Worm (Caenorhabditis elegans) whole organism, early embryonic: ENCODE results near the gene pqn-27.

Experiments used
- B0310.2 ChIP-seq: sonication (generic microtip); optimal IDR thresholded peaks from 2 replicates; lab custom pipeline; 2016; ENCODE audit warnings: mild to moderate bottlenecking, missing genetic modification characterization, missing compliant biosample characterization
- F13C5.2 ChIP-seq: sonication (generic microtip); optimal IDR thresholded peaks from 2 replicates; lab custom pipeline; 2017; ENCODE audit warnings: mild to moderate bottlenecking, missing genetic modification characterization, inconsistent platforms, missing compliant biosample characterization
- aly-1 ChIP-seq: sonication (generic microtip); optimal IDR thresholded peaks from 2 replicates; lab custom pipeline; 2016; ENCODE audit warnings: missing genetic modification characterization, missing compliant biosample characterization
- ama-1 ChIP-seq: fragments of 150-350 bp; optimal IDR thresholded peaks from 2 replicates; lab custom pipeline; 2014
- ceh-13 ChIP-seq: fragments of 200-800 bp; sonication (Bioruptor generic); optimal IDR thresholded peaks from 2 replicates; lab custom pipeline; 2018; ENCODE audit warnings: mild to moderate bottlenecking, missing genetic modification characterization, missing compliant biosample characterization
- ceh-36 ChIP-seq: sonication (generic microtip); optimal IDR thresholded peaks from 2 replicates; lab custom pipeline; 2016; ENCODE audit warnings: missing genetic modification characterization, inconsistent platforms, missing compliant biosample characterization
- ets-7 ChIP-seq: sonication (generic microtip); optimal IDR thresholded peaks from 2 replicates; lab custom pipeline; 2016; ENCODE audit warnings: missing genotype, missing genetic modification characterization, missing compliant biosample characterization
- flt-1 ChIP-seq: fragments of 200-800 bp; sonication (Bioruptor generic); IDR thresholded peaks from 2 replicates; pipeline ENCODE4 v1.3.6; 2022; ENCODE audit warnings: missing genetic modification characterization, missing compliant biosample characterization
- hmbx-1 ChIP-seq: sonication (generic microtip); optimal IDR thresholded peaks from 2 replicates; lab custom pipeline; 2016; ENCODE audit warnings: mild to moderate bottlenecking, missing genetic modification characterization, missing compliant biosample characterization
- hmg-4 ChIP-seq: fragments of 200-800 bp; sonication (Bioruptor generic); optimal IDR thresholded peaks from 2 replicates; lab custom pipeline; 2018; ENCODE audit warnings: mild to moderate bottlenecking, missing genetic modification characterization, missing compliant biosample characterization
- hnd-1 ChIP-seq: sonication (generic microtip); optimal IDR thresholded peaks from 2 replicates; lab custom pipeline; 2016; ENCODE audit warnings: missing genetic modification characterization, missing compliant biosample characterization
- pes-1 ChIP-seq: fragments of 200-800 bp; sonication (Bioruptor generic); IDR thresholded peaks from 2 replicates; pipeline ENCODE4 v1.3.6; 2022; ENCODE audit warnings: missing genetic modification reagents, missing genetic modification characterization, missing compliant biosample characterization
- scrt-1 ChIP-seq: fragments of 200-800 bp; sonication (Bioruptor generic); IDR thresholded peaks from 2 replicates; pipeline ENCODE4 v1.3.6; 2022; ENCODE audit warnings: missing genetic modification characterization, missing compliant biosample characterization
- sea-1 ChIP-seq: fragments of 200-800 bp; sonication (Bioruptor generic); conservative IDR thresholded peaks from 2 replicates; pipeline ENCODE4 v1.3.6; 2022; ENCODE audit warnings: missing genetic modification characterization, missing compliant biosample characterization
- tbx-11 ChIP-seq: fragments of 200-800 bp; sonication (Bioruptor generic); IDR thresholded peaks from 2 replicates; pipeline ENCODE4 v1.3.6; 2022; ENCODE audit warnings: missing genetic modification characterization, missing compliant biosample characterization
- tbx-37 ChIP-seq: fragments of 200-800 bp; sonication (Bioruptor generic); conservative IDR thresholded peaks from 2 replicates; pipeline ENCODE4 v1.3.6; 2022; ENCODE audit warnings: missing genetic modification reagents, missing genetic modification characterization, missing compliant biosample characterization
- tra-4 ChIP-seq: sonication (generic microtip); optimal IDR thresholded peaks from 2 replicates; lab custom pipeline; 2017; ENCODE audit warnings: missing genetic modification characterization, missing compliant biosample characterization

The pqn-27 gene

ce11 chrII:13484108-13484507 is 23.7 kb upstream of the pqn-27 start:
- no peak for TF ChIP-seq hmbx-1 (tag; lab: Kevin White, UChicago)
- no peak for TF ChIP-seq sea-1
- no peak for TF ChIP-seq ets-7 (tag; lab: Kevin White, UChicago)
- TF ChIP-seq ama-1: no peak
- TF ChIP-seq pes-1 (GFP tag; lab: Robert Waterston, UW): no peak
- no peak for TF ChIP-seq F13C5.2 (tag; lab: Kevin White, UChicago)
- no peak for TF ChIP-seq scrt-1
- TF ChIP-seq tra-4 (tag; lab: Kevin White, UChicago): no peak
- no peak for TF ChIP-seq hnd-1 (tag; lab: Kevin White, UChicago)

- TF ChIP-seq ets-7 (tag; lab: Kevin White, UChicago) (no peak), ceh-36 (tag; lab: Kevin White, UChicago) (no peak), hmbx-1 (tag; lab: Kevin White, UChicago) (no peak), tra-4 (tag; lab: Kevin White, UChicago) (no peak), B0310.2 (tag; lab: Kevin White, UChicago) (no peak), tbx-11 (GFP tag; lab: Robert Waterston, UW) (no peak), scrt-1 (no peak), sea-1 (no peak), hnd-1 (tag; lab: Kevin White, UChicago) (no peak), aly-1 (no peak), ama-1 (no peak), ceh-13 (GFP tag; lab: Kevin White, UChicago) (no peak), hmg-4 (GFP tag; lab: Kevin White, UChicago) (no peak), pes-1 (GFP tag; lab: Robert Waterston, UW) (no peak), flt-1 (GFP tag; lab: Robert Waterston, UW) (no peak), F13C5.2 (tag; lab: Kevin White, UChicago) (no peak), tbx-37 (GFP tag; lab: Robert Waterston, UW) (no peak)
These were observed 21.5 kb upstream of the pqn-27 start, which contains the start of gene E01G4.6 for ce11 chrII:13481781-13482455. TSS of gene E01G4.6 (plus strand) at chrII:13482405.

DNA sequence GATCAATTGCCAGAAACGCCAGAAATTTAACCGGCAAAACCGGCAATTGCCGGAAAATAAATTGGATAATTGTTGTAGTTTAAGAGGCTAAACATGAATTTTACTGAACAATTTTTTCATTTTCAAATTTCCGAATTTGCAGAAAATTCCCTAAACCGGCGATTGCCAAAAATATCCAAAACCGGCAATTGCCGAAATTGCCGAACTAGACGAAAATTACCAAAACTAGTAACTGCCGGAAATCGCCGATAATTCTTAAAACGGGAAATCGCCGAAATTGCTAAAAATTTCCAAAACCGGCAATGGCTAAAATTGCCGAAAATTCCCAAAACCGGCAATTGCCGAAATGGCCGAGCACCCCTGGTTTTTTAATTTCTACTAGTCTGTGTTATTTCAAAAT is 19.0 kb upstream of the pqn-27 start:
- TF ChIP-seq ets-7 (tag; lab: Kevin White, UChicago) (no peak), tra-4 (tag; lab: Kevin White, UChicago) (no peak), hnd-1 (tag; lab: Kevin White, UChicago) (no peak), ama-1 (no peak), pes-1 (GFP tag; lab: Robert Waterston, UW) (no peak), B0310.2 (tag; lab: Kevin White, UChicago) (no peak), sea-1 (no peak), aly-1 (no peak), hmbx-1 (tag; lab: Kevin White, UChicago) (no peak), tbx-11 (GFP tag; lab: Robert Waterston, UW) (no peak), F13C5.2 (tag; lab: Kevin White, UChicago) (no peak), ceh-13 (GFP tag; lab: Kevin White, UChicago) (no peak), tbx-37 (GFP tag; lab: Robert Waterston, UW) (no peak), scrt-1 (no peak), hmg-4 (GFP tag; lab: Kevin White, UChicago) (no peak), ceh-36 (tag; lab: Kevin White, UChicago) (no peak), flt-1 (GFP tag; lab: Robert Waterston, UW) (no peak)

ce11 chrII:13477230-13477629 is 16.8 kb upstream of the pqn-27 start:
- peak; percentile 3 for TF ChIP-seq F13C5.2 (tag; lab: Kevin White, UChicago)
- no peak for TF ChIP-seq ama-1
- no peak for TF ChIP-seq aly-1

ce11 chrII:13472101-13472500 is 11.7 kb upstream of the pqn-27 start, which contains the start of gene E01G4.5:
TSS of gene E01G4.5 (plus strand) at chrII:13472401.
- no peak for TF ChIP-seq hmbx-1 (tag; lab: Kevin White, UChicago)
- TF ChIP-seq hmg-4 (GFP tag; lab: Kevin White, UChicago): no peak
- no peak for TF ChIP-seq hnd-1 (tag; lab: Kevin White, UChicago)
- TF ChIP-seq aly-1: no peak
- TF ChIP-seq ceh-36 (tag; lab: Kevin White, UChicago): no peak
- no peak for TF ChIP-seq flt-1 (GFP tag; lab: Robert Waterston, UW)
- TF ChIP-seq ceh-13 (GFP tag; lab: Kevin White, UChicago): no peak
- TF ChIP-seq F13C5.2 (tag; lab: Kevin White, UChicago): no peak
- no peak for TF ChIP-seq sea-1
- TF ChIP-seq tra-4 (tag; lab: Kevin White, UChicago): no peak
- TF ChIP-seq ama-1: no peak

ce11 chrII:13470655-13471054 is 10.2 kb upstream of the pqn-27 start:
- TF ChIP-seq tbx-11 (GFP tag; lab: Robert Waterston, UW) (no peak), ceh-13 (GFP tag; lab: Kevin White, UChicago) (no peak), ama-1 (no peak), sea-1 (no peak), hmbx-1 (tag; lab: Kevin White, UChicago) (no peak), B0310.2 (tag; lab: Kevin White, UChicago) (no peak), scrt-1 (no peak), tbx-37 (GFP tag; lab: Robert Waterston, UW) (no peak), flt-1 (GFP tag; lab: Robert Waterston, UW) (no peak), aly-1 (no peak), pes-1 (GFP tag; lab: Robert Waterston, UW) (no peak), F13C5.2 (tag; lab: Kevin White, UChicago) (no peak), ets-7 (tag; lab: Kevin White, UChicago) (no peak), hmg-4 (GFP tag; lab: Kevin White, UChicago) (no peak), hnd-1 (tag; lab: Kevin White, UChicago) (no peak), tra-4 (tag; lab: Kevin White, UChicago) (no peak)

ce11 chrII:13469043-13469652 is 8.7 kb upstream of the pqn-27 start, which contains the start of gene E01G4.3:
TSS of gene E01G4.3 (minus strand) at chrII:13469602.
- TF ChIP-seq scrt-1 (no peak), tbx-37 (GFP tag; lab: Robert Waterston, UW) (no peak), B0310.2 (tag; lab: Kevin White, UChicago) (no peak), tra-4 (tag; lab: Kevin White, UChicago) (no peak), ceh-36 (tag; lab: Kevin White, UChicago) (no peak), hmg-4 (GFP tag; lab: Kevin White, UChicago) (no peak), ets-7 (tag; lab: Kevin White, UChicago) (no peak), ama-1 (no peak), F13C5.2 (tag; lab: Kevin White, UChicago) (no peak), pes-1 (GFP tag; lab: Robert Waterston, UW) (no peak), flt-1 (GFP tag; lab: Robert Waterston, UW) (no peak), hnd-1 (tag; lab: Kevin White, UChicago) (no peak), aly-1 (no peak), hmbx-1 (tag; lab: Kevin White, UChicago) (no peak), sea-1 (no peak), tbx-11 (GFP tag; lab: Robert Waterston, UW) (no peak)
